Comparison of ENCODE assay signal across 1 fruit fly cellular context in genomic region chr2L:85099-85498, dm6.
A peak's percentile ranks its signal among the peaks of the same experiment; 100 is the strongest.
TF ChIP-seq lines count a peak whose summit lies in the region.

No protein-coding gene starts in this region.

TF ChIP-seq in whole organism, embryonic, 481 proteins besides CTCF, POLR2A, EP300 and RAD21 (continued from another document and continues in another):
- TF ChIP-seq CG14965 (GFP tag; optimal IDR thresholded peaks at IDR 0.05; lab: Kevin White, UChicago; ENCODE audit: borderline replicate concordance) (no peak), CG11695 (GFP tag; IDR thresholded peaks at IDR 0.05; lab: Robert Waterston, UW) (no peak), CG10565 (GFP tag; optimal IDR thresholded peaks at IDR 0.05; lab: Kevin White, UChicago) (no peak), sna (GFP tag; IDR thresholded peaks at IDR 0.05; lab: Robert Waterston, UW; ENCODE audit: partially characterized antibody) (no peak), cas (GFP tag; IDR thresholded peaks at IDR 0.05; lab: Robert Waterston, UW) (no peak), CG16815 (GFP tag; optimal IDR thresholded peaks at IDR 0.05; lab: Kevin White, UChicago) (no peak), CG3065 (GFP tag; optimal IDR thresholded peaks at IDR 0.05; lab: Kevin White, UChicago) (no peak), bigmax (GFP tag; optimal IDR thresholded peaks at IDR 0.05; lab: Kevin White, UChicago) (no peak), CG6813 (GFP tag; optimal IDR thresholded peaks at IDR 0.05; lab: Kevin White, UChicago) (peak; percentile 27), Nf-YC (tag; optimal IDR thresholded peaks at IDR 0.05; lab: Kevin White, UChicago) (no peak), H2.0 (GFP tag; IDR thresholded peaks at IDR 0.05; lab: Robert Waterston, UW) (no peak), Lhr (GFP tag; optimal IDR thresholded peaks at IDR 0.05; lab: Kevin White, UChicago) (no peak), CG15011 (GFP tag; optimal IDR thresholded peaks at IDR 0.05; lab: Kevin White, UChicago) (peak; percentile 24), pb (GFP tag; optimal IDR thresholded peaks at IDR 0.05; lab: Kevin White, UChicago) (no peak), CG8944 (GFP tag; optimal IDR thresholded peaks at IDR 0.05; lab: Kevin White, UChicago) (no peak), toy (GFP tag; IDR thresholded peaks at IDR 0.05; lab: Robert Waterston, UW) (no peak), TFAM (GFP tag; optimal IDR thresholded peaks at IDR 0.05; lab: Kevin White, UChicago) (no peak), CG11093 (GFP tag; IDR thresholded peaks at IDR 0.05; lab: Robert Waterston, UW) (no peak), CkIIα-i1 (GFP tag; IDR thresholded peaks at IDR 0.05; lab: Robert Waterston, UW) (no peak), D19A (tag; optimal IDR thresholded peaks at IDR 0.05; lab: Kevin White, UChicago) (no peak), Dref (GFP tag; IDR thresholded peaks at IDR 0.05; lab: Robert Waterston, UW) (no peak), oc (tag; optimal IDR thresholded peaks at IDR 0.05; lab: Kevin White, UChicago) (no peak), CG4360 (GFP tag; IDR thresholded peaks at IDR 0.05; lab: Robert Waterston, UW) (no peak), CG30020 (tag; optimal IDR thresholded peaks at IDR 0.05; lab: Kevin White, UChicago) (no peak), CG10959 (GFP tag; IDR thresholded peaks at IDR 0.05; lab: Robert Waterston, UW) (no peak), Fer1 (GFP tag; optimal IDR thresholded peaks at IDR 0.05; lab: Kevin White, UChicago) (peak; percentile 68), ewg (GFP tag; optimal IDR thresholded peaks at IDR 0.05; lab: Kevin White, UChicago) (no peak), CG11504 (tag; optimal IDR thresholded peaks at IDR 0.05; lab: Kevin White, UChicago) (no peak), run (tag; optimal IDR thresholded peaks at IDR 0.05; lab: Kevin White, UChicago) (no peak), eyg (GFP tag; optimal IDR thresholded peaks at IDR 0.05; lab: Kevin White, UChicago) (no peak), PHDP (tag; optimal IDR thresholded peaks at IDR 0.05; lab: Kevin White, UChicago) (peak; percentile 44), tx (GFP tag; optimal IDR thresholded peaks at IDR 0.05; lab: Kevin White, UChicago) (no peak), sob (GFP tag; IDR thresholded peaks at IDR 0.05; lab: Robert Waterston, UW) (no peak; the same call in 1 of the 2 replicates), cwo (GFP tag; optimal IDR thresholded peaks at IDR 0.05; lab: Kevin White, UChicago) (peak; percentile 8), CG11723 (GFP tag; optimal IDR thresholded peaks at IDR 0.05; lab: Kevin White, UChicago) (no peak), disco-r (GFP tag; optimal IDR thresholded peaks at IDR 0.05; lab: Kevin White, UChicago) (no peak), Lpt (GFP tag; optimal IDR thresholded peaks at IDR 0.05; lab: Kevin White, UChicago) (no peak), Dek (tag; optimal IDR thresholded peaks at IDR 0.05; lab: Kevin White, UChicago) (no peak), CG12219 (GFP tag; optimal IDR thresholded peaks at IDR 0.05; lab: Kevin White, UChicago) (no peak), CG12942 (GFP tag; optimal IDR thresholded peaks at IDR 0.05; lab: Kevin White, UChicago) (no peak), fu2 (GFP tag; optimal IDR thresholded peaks at IDR 0.05; lab: Kevin White, UChicago) (no peak), Deaf1 (tag; optimal IDR thresholded peaks at IDR 0.05; lab: Kevin White, UChicago) (no peak), dm (GFP tag; optimal IDR thresholded peaks at IDR 0.05; lab: Kevin White, UChicago) (no peak), CG11085 (GFP tag; IDR thresholded peaks at IDR 0.05; lab: Robert Waterston, UW) (no peak), CG5245 (GFP tag; optimal IDR thresholded peaks at IDR 0.05; lab: Kevin White, UChicago) (no peak), btn (GFP tag; optimal IDR thresholded peaks at IDR 0.05; lab: Kevin White, UChicago) (no peak), aop (GFP tag; IDR thresholded peaks at IDR 0.05; lab: Robert Waterston, UW) (no peak), ac (GFP tag; optimal IDR thresholded peaks at IDR 0.05; lab: Kevin White, UChicago) (no peak), bowl (GFP tag; IDR thresholded peaks at IDR 0.05; lab: Robert Waterston, UW) (no peak), sd (tag; optimal IDR thresholded peaks at IDR 0.05; lab: Kevin White, UChicago) (peak; percentile 1), twi (tag; optimal IDR thresholded peaks at IDR 0.05; lab: Kevin White, UChicago) (no peak), CG10209 (GFP tag; optimal IDR thresholded peaks at IDR 0.05; lab: Kevin White, UChicago) (no peak), emc (GFP tag; optimal IDR thresholded peaks at IDR 0.05; lab: Kevin White, UChicago) (no peak), CG12299 (tag; optimal IDR thresholded peaks at IDR 0.05; lab: Kevin White, UChicago) (no peak), az2 (GFP tag; optimal IDR thresholded peaks at IDR 0.05; lab: Kevin White, UChicago) (no peak), Ada2b (GFP tag; IDR thresholded peaks at IDR 0.05; lab: Robert Waterston, UW) (no peak), Meics (GFP tag; optimal IDR thresholded peaks at IDR 0.05; lab: Kevin White, UChicago) (peak; percentile 38), Neu2 (GFP tag; optimal IDR thresholded peaks at IDR 0.05; lab: Kevin White, UChicago; ENCODE audit: borderline replicate concordance) (no peak), amos (GFP tag; IDR thresholded peaks at IDR 0.05; lab: Robert Waterston, UW; ENCODE audit: partially characterized antibody) (no peak), fd102C (GFP tag; optimal IDR thresholded peaks at IDR 0.05; lab: Kevin White, UChicago) (no peak), CG17829 (tag; optimal IDR thresholded peaks at IDR 0.05; lab: Kevin White, UChicago) (no peak), CG10979 (tag; optimal IDR thresholded peaks at IDR 0.05; lab: Kevin White, UChicago) (no peak), BEAF-32 (GFP tag; optimal IDR thresholded peaks at IDR 0.05; lab: Kevin White, UChicago) (no peak), CG10366 (GFP tag; IDR thresholded peaks at IDR 0.05; lab: Robert Waterston, UW) (no peak), CG2712 (tag; optimal IDR thresholded peaks at IDR 0.05; lab: Kevin White, UChicago) (no peak), Atf3 (GFP tag; optimal IDR thresholded peaks at IDR 0.05; lab: Kevin White, UChicago) (no peak), mam (GFP tag; optimal IDR thresholded peaks at IDR 0.05; lab: Kevin White, UChicago) (no peak), CG4730 (GFP tag; IDR thresholded peaks at IDR 0.05; lab: Robert Waterston, UW) (no peak), bab2 (GFP tag; optimal IDR thresholded peaks at IDR 0.05; lab: Kevin White, UChicago) (no peak), CG17361 (GFP tag; IDR thresholded peaks at IDR 0.05; lab: Robert Waterston, UW) (no peak), CG13775 (GFP tag; optimal IDR thresholded peaks at IDR 0.05; lab: Kevin White, UChicago) (no peak), tio (GFP tag; optimal IDR thresholded peaks at IDR 0.05; lab: Kevin White, UChicago) (no peak), CG31388 (GFP tag; optimal IDR thresholded peaks at IDR 0.05; lab: Kevin White, UChicago) (no peak), CoRest (tag; optimal IDR thresholded peaks at IDR 0.05; lab: Kevin White, UChicago) (no peak), lab (GFP tag; optimal IDR thresholded peaks at IDR 0.05; lab: Kevin White, UChicago) (peak; percentile 75), NC2α (GFP tag; optimal IDR thresholded peaks at IDR 0.05; lab: Kevin White, UChicago) (no peak), ATbp (GFP tag; optimal IDR thresholded peaks at IDR 0.05; lab: Kevin White, UChicago) (no peak), Poxn (GFP tag; IDR thresholded peaks at IDR 0.05; lab: Robert Waterston, UW) (no peak), Sry-β (GFP tag; optimal IDR thresholded peaks at IDR 0.05; lab: Kevin White, UChicago) (no peak), CG15479 (GFP tag; optimal IDR thresholded peaks at IDR 0.05; lab: Kevin White, UChicago) (no peak), CG17359 (tag; optimal IDR thresholded peaks at IDR 0.05; lab: Kevin White, UChicago) (no peak), Bgb (GFP tag; IDR thresholded peaks at IDR 0.05; lab: Robert Waterston, UW; ENCODE audit: partially characterized antibody) (no peak), lov (optimal IDR thresholded peaks at IDR 0.05; lab: Kevin White, UChicago) (no peak), lov (GFP tag; IDR thresholded peaks at IDR 0.05; lab: Robert Waterston, UW) (no peak), D (optimal IDR thresholded peaks at IDR 0.05; lab: Kevin White, UChicago) (no peak), D (GFP tag; optimal IDR thresholded peaks at IDR 0.05; lab: Kevin White, UChicago) (no peak), ssp (GFP tag; IDR thresholded peaks at IDR 0.05; lab: Robert Waterston, UW) (no peak), CG13894 (tag; optimal IDR thresholded peaks at IDR 0.05; lab: Kevin White, UChicago) (peak; percentile 24), stwl (tag; optimal IDR thresholded peaks at IDR 0.05; lab: Kevin White, UChicago) (no peak), GATAe (GFP tag; conservative IDR thresholded peaks at IDR 0.05; lab: Robert Waterston, UW) (no peak), Hr51 (GFP tag; optimal IDR thresholded peaks at IDR 0.05; lab: Kevin White, UChicago) (no peak), Sox102F (GFP tag; optimal IDR thresholded peaks at IDR 0.05; lab: Kevin White, UChicago) (no peak), kni (GFP tag; optimal IDR thresholded peaks at IDR 0.05; lab: Kevin White, UChicago) (no peak), CG2120 (GFP tag; optimal IDR thresholded peaks at IDR 0.05; lab: Kevin White, UChicago) (no peak), jumu (GFP tag; optimal IDR thresholded peaks at IDR 0.05; lab: Kevin White, UChicago) (no peak), CG11560 (tag; IDR thresholded peaks at IDR 0.05; lab: Robert Waterston, UW) (no peak), Med (GFP tag; lab: Kevin White, UChicago) (peak; percentile 76), CG3995 (GFP tag; optimal IDR thresholded peaks at IDR 0.05; lab: Kevin White, UChicago) (no peak), Nf-YB (GFP tag; optimal IDR thresholded peaks at IDR 0.05; lab: Kevin White, UChicago) (no peak), lbe (GFP tag; optimal IDR thresholded peaks at IDR 0.05; lab: Kevin White, UChicago) (no peak), Elba2 (GFP tag; optimal IDR thresholded peaks at IDR 0.05; lab: Kevin White, UChicago) (no peak), odd (GFP tag; optimal IDR thresholded peaks at IDR 0.05; lab: Kevin White, UChicago) (peak; percentile 35), jigr1 (GFP tag; IDR thresholded peaks at IDR 0.05; lab: Robert Waterston, UW) (no peak), CG18476 (GFP tag; optimal IDR thresholded peaks at IDR 0.05; lab: Kevin White, UChicago) (no peak), CG8924 (tag; optimal IDR thresholded peaks at IDR 0.05; lab: Kevin White, UChicago) (no peak), ase (GFP tag; IDR thresholded peaks at IDR 0.05; lab: Robert Waterston, UW) (no peak), CG6765 (GFP tag; optimal IDR thresholded peaks at IDR 0.05; lab: Kevin White, UChicago) (peak; percentile 39), CG2678 (tag; optimal IDR thresholded peaks at IDR 0.05; lab: Kevin White, UChicago) (peak; percentile 50), schlank (tag; optimal IDR thresholded peaks at IDR 0.05; lab: Kevin White, UChicago) (no peak), cad (GFP tag; optimal IDR thresholded peaks at IDR 0.05; lab: Kevin White, UChicago) (no peak), pros (GFP tag; optimal IDR thresholded peaks at IDR 0.05; lab: Kevin White, UChicago) (no peak), yki (optimal IDR thresholded peaks at IDR 0.05; lab: Kevin White, UChicago) (no peak), Doc2 (GFP tag; IDR thresholded peaks at IDR 0.05; lab: Robert Waterston, UW) (no peak), CG4820 (GFP tag; optimal IDR thresholded peaks at IDR 0.05; lab: Kevin White, UChicago) (no peak), unc-4 (GFP tag; IDR thresholded peaks at IDR 0.05; lab: Robert Waterston, UW; ENCODE audit: partially characterized antibody) (no peak), NK7.1 (GFP tag; optimal IDR thresholded peaks at IDR 0.05; lab: Kevin White, UChicago) (no peak), NfI (GFP tag; optimal IDR thresholded peaks at IDR 0.05; lab: Kevin White, UChicago) (no peak), Hr39 (optimal IDR thresholded peaks at IDR 0.05; lab: Kevin White, UChicago) (no peak), CG7987 (GFP tag; optimal IDR thresholded peaks at IDR 0.05; lab: Kevin White, UChicago) (no peak), CG14441 (GFP tag; IDR thresholded peaks at IDR 0.05; lab: Robert Waterston, UW) (no peak), CG7372 (GFP tag; IDR thresholded peaks at IDR 0.05; lab: Robert Waterston, UW) (no peak), NC2β (GFP tag; optimal IDR thresholded peaks at IDR 0.05; lab: Kevin White, UChicago) (no peak), CG13123 (GFP tag; optimal IDR thresholded peaks at IDR 0.05; lab: Kevin White, UChicago) (no peak), trh (GFP tag; optimal IDR thresholded peaks at IDR 0.05; lab: Kevin White, UChicago) (no peak), pita (GFP tag; optimal IDR thresholded peaks at IDR 0.05; lab: Kevin White, UChicago) (no peak), danr (GFP tag; IDR thresholded peaks at IDR 0.05; lab: Robert Waterston, UW) (no peak), Sry-δ (GFP tag; optimal IDR thresholded peaks at IDR 0.05; lab: Kevin White, UChicago) (no peak), Fer2 (tag; optimal IDR thresholded peaks at IDR 0.05; lab: Kevin White, UChicago) (peak; percentile 20), CG9932 (GFP tag; IDR thresholded peaks at IDR 0.05; lab: Robert Waterston, UW) (no peak), Doc3 (GFP tag; IDR thresholded peaks at IDR 0.05; lab: Robert Waterston, UW; ENCODE audit: partially characterized antibody) (no peak), ind (GFP tag; optimal IDR thresholded peaks at IDR 0.05; lab: Kevin White, UChicago) (no peak), Dll (GFP tag; IDR thresholded peaks at IDR 0.05; lab: Robert Waterston, UW; ENCODE audit: partially characterized antibody) (no peak), CG14050 (GFP tag; IDR thresholded peaks at IDR 0.05; lab: Robert Waterston, UW) (no peak), CG17912 (GFP tag; optimal IDR thresholded peaks at IDR 0.05; lab: Kevin White, UChicago) (no peak), CG9876 (GFP tag; optimal IDR thresholded peaks at IDR 0.05; lab: Kevin White, UChicago) (no peak), fd3F (GFP tag; optimal IDR thresholded peaks at IDR 0.05; lab: Kevin White, UChicago) (no peak), CG6689 (GFP tag; IDR thresholded peaks at IDR 0.05; lab: Robert Waterston, UW) (no peak), CG15269 (tag; optimal IDR thresholded peaks at IDR 0.05; lab: Kevin White, UChicago) (peak; percentile 22), Dip2 (GFP tag; IDR thresholded peaks at IDR 0.05; lab: Robert Waterston, UW) (no peak), Awh (GFP tag; IDR thresholded peaks at IDR 0.05; lab: Robert Waterston, UW) (no peak), CG18599 (GFP tag; optimal IDR thresholded peaks at IDR 0.05; lab: Kevin White, UChicago) (peak; percentile 65), CHES-1-like (GFP tag; optimal IDR thresholded peaks at IDR 0.05; lab: Kevin White, UChicago) (no peak)
